Fruit fly (Drosophila melanogaster) whole organism, pupa: ENCODE data around the gene ringer.

ENCODE experiments used
- CG10348 ChIP-seq: fragments of 200-800 bp; sonication (Bioruptor generic); IDR thresholded peaks from 2 replicates; pipeline ENCODE4 v1.3.6; 2022; ENCODE audit warnings: missing biosample characterization, missing genetic modification characterization
- CG12605 ChIP-seq: fragments of 200-800 bp; sonication (Bioruptor generic); IDR thresholded peaks from 2 replicates; pipeline ENCODE4 v1.3.6; 2022; ENCODE audit warnings: missing biosample characterization, missing genetic modification characterization
- CG13204 ChIP-seq: fragments of 200-800 bp; sonication (Bioruptor generic); optimal IDR thresholded peaks from 2 replicates; lab custom pipeline; 2018; ENCODE audit warnings: missing biosample characterization, mild to moderate bottlenecking, missing genetic modification characterization, moderate library complexity
- CG14655 ChIP-seq: fragments of 200-800 bp; sonication (Bioruptor generic); optimal IDR thresholded peaks from 3 replicates; lab custom pipeline; 2017; ENCODE audit warnings: mild to moderate bottlenecking, missing biosample characterization, missing genetic modification reagents, missing genetic modification characterization
- CG15710 ChIP-seq: fragments of 200-800 bp; sonication (Bioruptor generic); optimal IDR thresholded peaks from 2 replicates; lab custom pipeline; 2018; ENCODE audit warnings: missing biosample characterization, mild to moderate bottlenecking, missing genetic modification characterization, moderate library complexity
- CG17806 ChIP-seq: fragments of 200-800 bp; sonication (Bioruptor generic); optimal IDR thresholded peaks from 2 replicates; lab custom pipeline; 2018; ENCODE audit warnings: missing biosample characterization, mild to moderate bottlenecking, missing genetic modification characterization, moderate library complexity
- CG32121 ChIP-seq: fragments of 200-800 bp; sonication (Bioruptor generic); IDR thresholded peaks from 2 replicates; pipeline ENCODE4 v1.3.6; 2022; ENCODE audit warnings: missing biosample characterization, missing genetic modification characterization
- CG34367 ChIP-seq: fragments of 200-800 bp; sonication (Bioruptor generic); optimal IDR thresholded peaks from 2 replicates; lab custom pipeline; 2018; ENCODE audit warnings: missing biosample characterization, mild to moderate bottlenecking, missing genetic modification characterization
- CG4496 ChIP-seq: fragments of 200-800 bp; sonication (Bioruptor generic); IDR thresholded peaks from 3 replicates; pipeline ENCODE4 v1.3.6; 2022; ENCODE audit warnings: missing biosample characterization, missing genetic modification characterization
- CG8159 ChIP-seq: fragments of 200-800 bp; sonication (Bioruptor generic); optimal IDR thresholded peaks from 3 replicates; lab custom pipeline; 2018; ENCODE audit warnings: missing biosample characterization, mild to moderate bottlenecking, missing genetic modification characterization, moderate library complexity
- CG8301 ChIP-seq: fragments of 200-800 bp; sonication (Bioruptor generic); optimal IDR thresholded peaks from 2 replicates; lab custom pipeline; 2018; ENCODE audit warnings: missing biosample characterization, mild to moderate bottlenecking, missing genetic modification characterization
- CG9948 ChIP-seq: fragments of 200-800 bp; sonication (Bioruptor generic); optimal IDR thresholded peaks from 2 replicates; lab custom pipeline; 2018; ENCODE audit warnings: missing biosample characterization, mild to moderate bottlenecking, missing genetic modification characterization, moderate library complexity
- D1 ChIP-seq: fragments of 200-800 bp; sonication (Bioruptor generic); optimal IDR thresholded peaks from 2 replicates; lab custom pipeline; 2018; ENCODE audit warnings: missing biosample characterization, mild to moderate bottlenecking, missing genetic modification characterization, moderate library complexity
- EcR ChIP-seq: fragments of 200-800 bp; sonication (Bioruptor generic); optimal IDR thresholded peaks from 3 replicates; lab custom pipeline; 2019; ENCODE audit warnings: missing biosample characterization, missing genetic modification characterization, mild to moderate bottlenecking, moderate library complexity, missing genetic modification reagents
- Ets98B ChIP-seq: fragments of 200-800 bp; sonication (Bioruptor generic); IDR thresholded peaks from 2 replicates; pipeline ENCODE4 v1.3.6; 2022; ENCODE audit warnings: missing biosample characterization, missing genetic modification characterization
- Pif1A ChIP-seq: fragments of 200-800 bp; sonication (Bioruptor generic); optimal IDR thresholded peaks from 3 replicates; lab custom pipeline; 2016; ENCODE audit warnings: missing biosample characterization, missing genetic modification characterization
- Pif1B ChIP-seq: fragments of 200-800 bp; sonication (Bioruptor generic); optimal IDR thresholded peaks from 3 replicates; lab custom pipeline; 2016; ENCODE audit warnings: missing biosample characterization, missing genetic modification characterization
- Snoo ChIP-seq: fragments of 200-800 bp; sonication (Bioruptor generic); optimal IDR thresholded peaks from 3 replicates; lab custom pipeline; 2017; ENCODE audit warnings: missing biosample characterization, mild to moderate bottlenecking, missing genetic modification characterization, inconsistent platforms
- fd96Ca ChIP-seq: fragments of 200-800 bp; sonication (Bioruptor generic); IDR thresholded peaks from 3 replicates; pipeline ENCODE4 v1.3.6; 2022; ENCODE audit warnings: missing biosample characterization, missing genetic modification characterization
- gl ChIP-seq: fragments of 200-800 bp; sonication (Bioruptor generic); optimal IDR thresholded peaks from 2 replicates; lab custom pipeline; 2018; ENCODE audit warnings: missing biosample characterization, mild to moderate bottlenecking, missing genetic modification characterization
- rn ChIP-seq: fragments of 200-800 bp; sonication (Bioruptor generic); IDR thresholded peaks from 2 replicates; pipeline ENCODE4 v1.3.6; 2022; ENCODE audit warnings: missing biosample characterization, missing genetic modification characterization

The ringer gene

dm6 chr3L:16385252-16385879 lies 26.1 kb upstream of the ringer start:
- TF ChIP-seq Pif1A (GFP tag; lab: Kevin White, UChicago) (peak; percentile 43), CG34367 (tag; lab: Kevin White, UChicago) (no peak), CG12605 (GFP tag; lab: Robert Waterston, UW) (0 out of 2 replicates have a peak, but pooled peaks have one; percentile 14), EcR (GFP tag; lab: Kevin White, UChicago) (peak; percentile 93), CG8301 (tag; lab: Kevin White, UChicago) (no peak), CG4496 (0 out of 3 replicates have a peak, but pooled peaks have one; percentile 52)

DNA sequence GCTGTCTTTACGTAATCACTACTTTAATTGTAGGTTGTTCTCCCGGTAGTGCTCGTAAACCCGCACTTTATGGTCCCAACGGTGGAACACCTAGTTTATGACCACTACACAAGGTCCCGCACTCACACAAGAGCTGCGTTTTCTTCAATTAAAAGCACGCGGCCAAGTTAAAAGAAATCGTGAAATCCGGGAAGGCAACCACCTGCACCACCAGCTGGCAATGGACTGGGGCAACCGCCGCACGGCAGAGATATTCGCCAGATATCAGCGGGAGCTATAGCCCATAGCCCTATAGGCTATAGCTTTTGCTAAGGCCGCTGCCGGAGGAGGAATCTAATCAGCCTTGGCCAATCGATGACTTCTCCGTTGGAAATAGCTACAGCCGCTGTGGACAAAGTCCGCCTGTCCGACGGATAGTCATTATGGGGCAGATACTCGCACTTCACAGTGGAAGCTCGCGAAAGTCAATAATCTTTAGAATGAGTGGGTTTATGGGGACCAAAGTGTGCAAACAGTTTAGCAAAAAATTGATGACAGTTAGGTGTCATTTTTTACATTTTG lies 25.0 kb upstream of the ringer start:
- TF ChIP-seq CG14655 (GFP tag; lab: Kevin White, UChicago): no peak
- no peak for TF ChIP-seq CG32121 (GFP tag; lab: Robert Waterston, UW)
- TF ChIP-seq EcR (GFP tag; lab: Kevin White, UChicago): no peak
- TF ChIP-seq CG8301 (tag; lab: Kevin White, UChicago): peak; percentile 12
- TF ChIP-seq Snoo: no peak
- no peak for TF ChIP-seq CG13204 (GFP tag; lab: Kevin White, UChicago)
- peak; percentile 37; the same call in 1 of the 2 replicates for TF ChIP-seq CG12605 (GFP tag; lab: Robert Waterston, UW)
- TF ChIP-seq CG4496: peak; percentile 41; the same call in 1 of the 3 replicates
- TF ChIP-seq gl: peak; percentile 18
- TF ChIP-seq Ets98B (GFP tag; lab: Robert Waterston, UW): 0 out of 2 replicates have a peak, but pooled peaks have one; percentile 32
- TF ChIP-seq CG15710 (tag; lab: Kevin White, UChicago): no peak
- TF ChIP-seq fd96Ca: peak; percentile 40; the same call in 1 of the 3 replicates

dm6 chr3L:16383056-16383455 lies 23.8 kb upstream of the ringer start:
- TF ChIP-seq Pif1B (GFP tag; lab: Kevin White, UChicago): no peak
- TF ChIP-seq CG34367 (tag; lab: Kevin White, UChicago): no peak
- TF ChIP-seq, all 21 proteins: peak for 0

DNA sequence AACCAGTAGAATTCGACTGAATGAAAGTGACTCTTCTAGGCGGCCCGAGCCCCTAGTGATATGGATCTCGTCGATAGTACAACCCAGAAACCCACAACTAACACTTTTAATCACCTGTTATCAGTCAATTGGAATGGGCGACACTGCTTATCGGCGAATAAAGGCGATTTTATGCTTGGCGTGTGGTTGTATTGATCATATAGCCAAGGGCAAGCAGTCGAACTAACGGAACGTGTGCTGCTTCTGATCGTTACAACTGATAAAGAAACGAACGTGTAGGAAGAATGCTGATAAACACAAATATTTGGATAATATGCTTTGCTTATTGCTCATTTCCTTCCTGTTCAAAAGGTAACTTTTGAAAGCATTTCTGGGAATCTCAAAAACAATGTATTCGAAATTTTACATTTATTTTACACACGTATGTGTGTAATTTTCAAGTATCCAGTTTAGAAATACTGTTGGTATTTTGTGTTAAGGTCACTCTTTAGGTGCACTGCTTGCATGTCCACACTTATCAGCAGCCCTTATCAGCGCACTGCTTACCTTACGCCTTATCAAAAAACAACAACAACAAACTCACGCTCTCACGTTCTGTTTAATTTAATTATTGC lies 22.1 kb upstream of the ringer start, which contains the start of gene Agpat4:
Agpat4 (minus strand) TSS at position 387 of the 614 bp plus-strand sequence.
- no peak for TF ChIP-seq CG8301 (tag; lab: Kevin White, UChicago)
- TF ChIP-seq gl: no peak
- no peak for TF ChIP-seq CG4496
- TF ChIP-seq CG9948 (tag; lab: Kevin White, UChicago): no peak
- no peak for TF ChIP-seq Ets98B (GFP tag; lab: Robert Waterston, UW)
- no peak for TF ChIP-seq Pif1B (GFP tag; lab: Kevin White, UChicago)
- TF ChIP-seq D1 (tag; lab: Kevin White, UChicago): no peak
- no peak for TF ChIP-seq CG13204 (GFP tag; lab: Kevin White, UChicago)
- no peak for TF ChIP-seq CG10348 (GFP tag; lab: Robert Waterston, UW)
- TF ChIP-seq fd96Ca: no peak

dm6 chr3L:16380770-16381169 lies 21.5 kb upstream of the ringer start:
- TF ChIP-seq CG8301 (tag; lab: Kevin White, UChicago) (peak; percentile 21), Ets98B (GFP tag; lab: Robert Waterston, UW) (no peak), CG8159 (tag; lab: Kevin White, UChicago) (no peak)

DNA sequence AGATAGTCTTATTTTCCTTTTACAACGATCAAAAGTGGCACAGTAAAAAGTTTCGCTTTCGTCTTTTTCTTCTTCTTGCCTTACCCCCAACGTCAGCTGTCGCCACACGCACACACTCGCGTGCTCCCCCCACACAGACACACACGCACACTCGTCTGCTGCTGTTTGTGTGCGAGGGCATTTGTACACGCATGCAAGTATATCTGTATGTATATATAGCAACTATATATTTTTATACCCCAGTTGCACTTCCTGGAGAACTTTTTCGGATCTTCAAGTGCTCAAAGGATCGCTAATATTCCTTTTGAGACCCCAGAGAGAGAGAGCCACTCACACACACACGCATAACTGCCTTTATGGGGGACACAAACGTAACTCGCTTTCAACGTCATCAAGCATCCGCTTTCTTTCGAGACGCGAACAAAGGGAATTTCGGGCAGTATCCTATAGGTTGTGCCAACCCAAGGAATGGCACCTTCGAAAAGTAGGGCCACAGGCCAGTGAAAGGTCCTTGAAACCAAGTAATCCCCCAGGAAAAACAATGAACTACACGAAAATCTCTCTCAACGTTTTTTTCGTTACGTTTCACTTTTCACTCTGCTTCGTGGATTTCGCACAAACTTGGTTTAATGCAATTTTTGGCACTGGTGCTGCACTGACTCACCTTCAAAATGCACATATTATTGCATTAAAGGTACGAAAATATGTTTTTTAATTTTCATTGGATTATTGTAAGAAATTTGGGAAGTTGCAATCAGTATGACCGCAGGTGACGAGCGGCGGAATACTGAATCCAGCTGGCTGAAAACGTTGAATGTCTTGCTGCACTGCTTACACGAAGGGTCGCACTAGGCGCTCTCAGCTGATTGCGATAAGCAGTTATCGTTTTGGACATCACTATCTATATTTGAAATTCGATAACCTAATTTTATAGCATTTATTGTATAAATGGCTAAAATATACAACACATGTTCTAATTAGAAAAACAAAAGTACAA lies 18.8 kb upstream of the ringer start, which contains the start of gene roq:
roq (minus strand) TSS at position 799 of the 997 bp plus-strand sequence.
- peak; percentile 29 for TF ChIP-seq EcR (GFP tag; lab: Kevin White, UChicago)
- no peak for TF ChIP-seq CG13204 (GFP tag; lab: Kevin White, UChicago)
- TF ChIP-seq Snoo: no peak
- no peak for TF ChIP-seq CG32121 (GFP tag; lab: Robert Waterston, UW)
- TF ChIP-seq Pif1B (GFP tag; lab: Kevin White, UChicago): no peak
- TF ChIP-seq CG17806 (tag; lab: Kevin White, UChicago): no peak
- TF ChIP-seq gl: peak; percentile 11
- no peak for TF ChIP-seq CG8301 (tag; lab: Kevin White, UChicago)
- TF ChIP-seq Ets98B (GFP tag; lab: Robert Waterston, UW): no peak
- TF ChIP-seq CG34367 (tag; lab: Kevin White, UChicago): no peak
- peak; percentile 16; the same call in 1 of the 2 replicates for TF ChIP-seq CG12605 (GFP tag; lab: Robert Waterston, UW)
- no peak for TF ChIP-seq CG14655 (GFP tag; lab: Kevin White, UChicago)
- TF ChIP-seq rn: no peak
- no peak for TF ChIP-seq CG8159 (tag; lab: Kevin White, UChicago)
- TF ChIP-seq Pif1A (GFP tag; lab: Kevin White, UChicago): no peak
- no peak for TF ChIP-seq CG9948 (tag; lab: Kevin White, UChicago)
